Fruit fly (Drosophila melanogaster): ENCODE data around the gene CG10650.

The CG10650 gene

DNA sequence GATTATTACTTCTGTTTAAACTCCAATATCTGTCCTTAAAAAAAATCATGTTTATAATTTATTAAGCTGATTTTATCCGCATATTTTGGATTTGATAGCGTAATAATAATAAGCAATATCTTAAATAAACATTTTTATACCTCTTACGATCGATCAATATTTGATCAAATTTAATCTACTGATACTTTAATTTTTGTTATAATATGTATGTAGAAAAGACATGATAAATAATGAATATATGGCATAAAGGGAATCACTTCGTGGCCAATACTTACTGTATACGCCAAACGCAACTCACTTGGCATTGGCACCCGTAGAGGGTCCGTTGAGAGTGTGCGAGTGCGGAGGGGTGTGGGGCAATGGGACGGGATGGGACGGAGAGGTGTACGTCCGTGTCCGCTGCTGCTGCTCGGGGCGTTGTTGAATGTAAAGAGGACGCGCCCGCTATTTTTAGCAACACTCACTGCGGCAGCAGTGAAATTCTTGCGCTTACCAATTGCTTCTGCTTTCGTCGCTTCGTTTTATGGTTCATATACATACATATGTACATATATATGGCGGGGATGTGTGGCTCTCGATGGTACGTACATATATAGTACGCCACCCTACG lies 40.5 kb upstream of the CG10650 start (continued):
- TF ChIP-seq PHDP (tag; optimal IDR thresholded peaks at IDR 0.05): no peak
- no peak for TF ChIP-seq HmgD (GFP tag; optimal IDR thresholded peaks at IDR 0.05)
- TF ChIP-seq Bteb2 (GFP tag; optimal IDR thresholded peaks at IDR 0.05): no peak
- TF ChIP-seq rib (GFP tag; IDR thresholded peaks at IDR 0.05): 0 out of 2 replicates have a peak, but pooled peaks have one; percentile 15
- TF ChIP-seq CG2712 (tag; optimal IDR thresholded peaks at IDR 0.05): peak; percentile 14
- no peak for TF ChIP-seq zen (tag; optimal IDR thresholded peaks at IDR 0.05)
- no peak for TF ChIP-seq sna (GFP tag; IDR thresholded peaks at IDR 0.05; ENCODE audit: partially characterized antibody)
- no peak for TF ChIP-seq Lpt (GFP tag; optimal IDR thresholded peaks at IDR 0.05)
- TF ChIP-seq amos (GFP tag; IDR thresholded peaks at IDR 0.05; ENCODE audit: partially characterized antibody): no peak; the same call in 1 of the 2 replicates
- TF ChIP-seq pan (optimal IDR thresholded peaks at IDR 0.05): no peak
- no peak for TF ChIP-seq pan (GFP tag; optimal IDR thresholded peaks at IDR 0.05 in 1 of 2, IDR thresholded peaks at IDR 0.05 in 1 of 2)
- TF ChIP-seq al (GFP tag; IDR thresholded peaks at IDR 0.05): no peak
- TF ChIP-seq Abd-B (GFP tag; optimal IDR thresholded peaks at IDR 0.05): no peak
- no peak for TF ChIP-seq CG6683 (GFP tag; optimal IDR thresholded peaks at IDR 0.05)
- no peak for TF ChIP-seq bigmax (GFP tag; optimal IDR thresholded peaks at IDR 0.05)
- no peak for TF ChIP-seq chif (GFP tag; optimal IDR thresholded peaks at IDR 0.05)
- no peak for TF ChIP-seq mld (GFP tag; IDR thresholded peaks at IDR 0.05; ENCODE audit: partially characterized antibody)
- no peak for TF ChIP-seq CG9797 (GFP tag; optimal IDR thresholded peaks at IDR 0.05)
- TF ChIP-seq pita (GFP tag; optimal IDR thresholded peaks at IDR 0.05): no peak
- no peak for TF ChIP-seq Fer3 (tag; optimal IDR thresholded peaks at IDR 0.05)
- TF ChIP-seq CG11085 (GFP tag; IDR thresholded peaks at IDR 0.05): no peak
- no peak for TF ChIP-seq CG8290 (GFP tag; optimal IDR thresholded peaks at IDR 0.05)
- TF ChIP-seq CG8290 (tag; optimal IDR thresholded peaks at IDR 0.05): no peak
- TF ChIP-seq otp (GFP tag; IDR thresholded peaks at IDR 0.05): no peak
- no peak for TF ChIP-seq jumu (GFP tag; optimal IDR thresholded peaks at IDR 0.05)
- no peak for TF ChIP-seq chn (GFP tag; optimal IDR thresholded peaks at IDR 0.05)
- no peak for TF ChIP-seq seq (GFP tag; IDR thresholded peaks at IDR 0.05)
- TF ChIP-seq Rfx (GFP tag; IDR thresholded peaks at IDR 0.05): no peak
- TF ChIP-seq B-H2 (GFP tag; optimal IDR thresholded peaks at IDR 0.05): no peak
- TF ChIP-seq ci (GFP tag; IDR thresholded peaks at IDR 0.05): no peak
- TF ChIP-seq CG2120 (GFP tag; optimal IDR thresholded peaks at IDR 0.05): peak; percentile 39
- TF ChIP-seq HLH54F (GFP tag; optimal IDR thresholded peaks at IDR 0.05): no peak
- peak; percentile 79 for TF ChIP-seq CG10543 (GFP tag; optimal IDR thresholded peaks at IDR 0.05)
- no peak for TF ChIP-seq odd (GFP tag; optimal IDR thresholded peaks at IDR 0.05)
- no peak for TF ChIP-seq CG30020 (tag; optimal IDR thresholded peaks at IDR 0.05)
- TF ChIP-seq H15 (GFP tag; IDR thresholded peaks at IDR 0.05): no peak
- no peak for TF ChIP-seq fru (optimal IDR thresholded peaks at IDR 0.05)
- TF ChIP-seq Nf-YA (GFP tag; IDR thresholded peaks at IDR 0.05): no peak
- peak; percentile 12 for TF ChIP-seq fd96Cb (tag; optimal IDR thresholded peaks at IDR 0.05)
- TF ChIP-seq kah (GFP tag; optimal IDR thresholded peaks at IDR 0.05): no peak
- TF ChIP-seq slbo (GFP tag; IDR thresholded peaks at IDR 0.05): no peak
- TF ChIP-seq CG7357 (GFP tag; IDR thresholded peaks at IDR 0.05): no peak
- TF ChIP-seq CG9932 (GFP tag; IDR thresholded peaks at IDR 0.05): no peak
- no peak for TF ChIP-seq Aef1 (GFP tag; IDR thresholded peaks at IDR 0.05)
- TF ChIP-seq da (GFP tag; optimal IDR thresholded peaks at IDR 0.05): no peak
- peak; percentile 18 for TF ChIP-seq CG18262 (tag; optimal IDR thresholded peaks at IDR 0.05)
- peak in 1 of 2 experiments; percentile 22 for TF ChIP-seq Hr51 (GFP tag; optimal IDR thresholded peaks at IDR 0.05)
- no peak for TF ChIP-seq Pdp1 (GFP tag; optimal IDR thresholded peaks at IDR 0.05)
- peak; percentile 13 for TF ChIP-seq ind (GFP tag; optimal IDR thresholded peaks at IDR 0.05)
- peak; percentile 49 for TF ChIP-seq CG7556 (GFP tag; optimal IDR thresholded peaks at IDR 0.05)
- TF ChIP-seq dati (GFP tag; IDR thresholded peaks at IDR 0.05): no peak
- no peak for TF ChIP-seq CG2199 (GFP tag; IDR thresholded peaks at IDR 0.05)

All from whole organism, embryonic.